Worm (Caenorhabditis elegans) whole organism, early embryonic: ENCODE results near the gene cogc-4.

Experiments used
- F13C5.2 ChIP-seq: sonication (generic microtip); optimal IDR thresholded peaks from 2 replicates; lab custom pipeline; 2017; ENCODE audit warnings: mild to moderate bottlenecking, missing genetic modification characterization, inconsistent platforms, missing compliant biosample characterization
- aly-1 ChIP-seq: sonication (generic microtip); optimal IDR thresholded peaks from 2 replicates; lab custom pipeline; 2016; ENCODE audit warnings: missing genetic modification characterization, missing compliant biosample characterization
- ama-1 ChIP-seq: fragments of 150-350 bp; optimal IDR thresholded peaks from 2 replicates; lab custom pipeline; 2014
- ceh-36 ChIP-seq: sonication (generic microtip); optimal IDR thresholded peaks from 2 replicates; lab custom pipeline; 2016; ENCODE audit warnings: missing genetic modification characterization, inconsistent platforms, missing compliant biosample characterization
- ets-7 ChIP-seq: sonication (generic microtip); optimal IDR thresholded peaks from 2 replicates; lab custom pipeline; 2016; ENCODE audit warnings: missing genotype, missing genetic modification characterization, missing compliant biosample characterization
- flt-1 ChIP-seq: fragments of 200-800 bp; sonication (Bioruptor generic); IDR thresholded peaks from 2 replicates; pipeline ENCODE4 v1.3.6; 2022; ENCODE audit warnings: missing genetic modification characterization, missing compliant biosample characterization
- hmbx-1 ChIP-seq: sonication (generic microtip); optimal IDR thresholded peaks from 2 replicates; lab custom pipeline; 2016; ENCODE audit warnings: mild to moderate bottlenecking, missing genetic modification characterization, missing compliant biosample characterization
- hmg-4 ChIP-seq: fragments of 200-800 bp; sonication (Bioruptor generic); optimal IDR thresholded peaks from 2 replicates; lab custom pipeline; 2018; ENCODE audit warnings: mild to moderate bottlenecking, missing genetic modification characterization, missing compliant biosample characterization
- hnd-1 ChIP-seq: sonication (generic microtip); optimal IDR thresholded peaks from 2 replicates; lab custom pipeline; 2016; ENCODE audit warnings: missing genetic modification characterization, missing compliant biosample characterization
- sea-1 ChIP-seq: fragments of 200-800 bp; sonication (Bioruptor generic); conservative IDR thresholded peaks from 2 replicates; pipeline ENCODE4 v1.3.6; 2022; ENCODE audit warnings: missing genetic modification characterization, missing compliant biosample characterization
- tbx-11 ChIP-seq: fragments of 200-800 bp; sonication (Bioruptor generic); IDR thresholded peaks from 2 replicates; pipeline ENCODE4 v1.3.6; 2022; ENCODE audit warnings: missing genetic modification characterization, missing compliant biosample characterization
- tbx-37 ChIP-seq: fragments of 200-800 bp; sonication (Bioruptor generic); conservative IDR thresholded peaks from 2 replicates; pipeline ENCODE4 v1.3.6; 2022; ENCODE audit warnings: missing genetic modification reagents, missing genetic modification characterization, missing compliant biosample characterization
- tra-4 ChIP-seq: sonication (generic microtip); optimal IDR thresholded peaks from 2 replicates; lab custom pipeline; 2017; ENCODE audit warnings: missing genetic modification characterization, missing compliant biosample characterization

DNA sequence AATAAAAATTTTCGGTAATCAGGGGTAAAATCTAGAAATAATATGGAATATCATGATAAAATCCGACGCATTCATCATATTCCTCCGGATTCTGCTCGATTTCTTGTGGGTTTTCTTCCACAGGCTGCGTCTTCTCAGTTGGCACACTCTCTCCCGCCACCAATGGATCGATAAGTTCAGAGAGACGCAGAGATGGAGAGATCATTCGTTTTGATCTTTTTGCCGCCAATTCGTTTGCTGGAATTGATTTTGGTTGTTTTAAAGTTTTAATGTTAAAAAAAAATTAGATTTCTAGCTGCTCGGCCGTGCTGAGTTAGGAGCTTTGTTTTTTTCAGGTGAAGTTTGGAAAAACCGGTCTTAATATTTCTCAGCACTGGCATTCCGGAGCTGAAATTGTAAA, 46.0 kb upstream of the cogc-4 start:
- TF ChIP-seq ama-1 (lab: Kevin White, UChicago) (no peak), ceh-36 (tag; lab: Kevin White, UChicago) (no peak), hmg-4 (GFP tag; lab: Kevin White, UChicago) (no peak), aly-1 (tag; lab: Kevin White, UChicago) (no peak), hnd-1 (tag; lab: Kevin White, UChicago) (no peak), sea-1 (no peak), flt-1 (GFP tag; lab: Robert Waterston, UW) (no peak), tbx-37 (GFP tag; lab: Robert Waterston, UW) (no peak), ets-7 (tag; lab: Kevin White, UChicago) (no peak), tra-4 (tag; lab: Kevin White, UChicago) (no peak), tbx-11 (no peak), F13C5.2 (tag; lab: Kevin White, UChicago) (no peak), hmbx-1 (tag; lab: Kevin White, UChicago) (no peak)
